Worm (Caenorhabditis elegans) whole organism, L2 larva: ENCODE measurements around the gene E02H4.4.

Experiments used
- ceh-16 ChIP-seq: fragments of 150-350 bp; optimal IDR thresholded peaks from 2 replicates; lab custom pipeline; 2014; ENCODE audit warnings: missing biosample characterization, missing genetic modification characterization
- ceh-82 ChIP-seq: fragments of 150-350 bp; optimal IDR thresholded peaks from 2 replicates; lab custom pipeline; 2014; ENCODE audit warnings: missing biosample characterization, missing genetic modification characterization
- egl-27 ChIP-seq: sonication (generic microtip); optimal IDR thresholded peaks from 3 replicates; lab custom pipeline; 2017; ENCODE audit warnings: missing biosample characterization, missing genetic modification reagents, missing genetic modification characterization
- elt-3 ChIP-seq: sonication (generic microtip); optimal IDR thresholded peaks from 2 replicates; lab custom pipeline; 2017; ENCODE audit warnings: missing biosample characterization, missing genetic modification characterization
- fos-1 ChIP-seq: fragments of 150-350 bp; optimal IDR thresholded peaks from 2 replicates; lab custom pipeline; 2014; ENCODE audit warnings: missing biosample characterization, missing genetic modification characterization
- gmeb-1 ChIP-seq: fragments of 150-350 bp; optimal IDR thresholded peaks from 2 replicates; lab custom pipeline; 2014; ENCODE audit warnings: missing biosample characterization, missing genetic modification characterization
- mdl-1 ChIP-seq, 2 experiments: fragments of 150-350 bp in 1 of 2; sonication (generic microtip) in 1 of 2; optimal IDR thresholded peaks; 2 replicates each; lab custom pipeline; 2017; ENCODE audit warnings: missing biosample characterization in 2 of 2, missing genetic modification characterization in 2 of 2
- nhr-11 ChIP-seq: fragments of 150-350 bp; optimal IDR thresholded peaks from 2 replicates; lab custom pipeline; 2014; ENCODE audit warnings: missing biosample characterization, missing genetic modification characterization
- nhr-237 ChIP-seq: fragments of 150-350 bp; optimal IDR thresholded peaks from 2 replicates; lab custom pipeline; 2014; ENCODE audit warnings: missing biosample characterization, missing genetic modification characterization
- nhr-77 ChIP-seq: fragments of 150-350 bp; optimal IDR thresholded peaks from 2 replicates; lab custom pipeline; 2014; ENCODE audit warnings: missing biosample characterization, missing genetic modification characterization
- skn-1 ChIP-seq: sonication (generic microtip); optimal IDR thresholded peaks from 2 replicates; lab custom pipeline; 2017; ENCODE audit warnings: missing biosample characterization, missing genetic modification characterization

ce11 chrX:14234932-14235331 is 22.8 kb upstream of the E02H4.4 start, which contains the start of gene srg-37:
- TF ChIP-seq skn-1 (tag; lab: Kevin White, UChicago) (no peak), gmeb-1 (tag; lab: Kevin White, UChicago) (no peak), nhr-237 (no peak), ceh-82 (tag; lab: Kevin White, UChicago) (no peak), egl-27 (no peak), fos-1 (tag; lab: Kevin White, UChicago) (no peak), nhr-77 (tag; lab: Kevin White, UChicago) (no peak), mdl-1 (tag; optimal IDR thresholded peaks at IDR 0.05; lab: Kevin White, UChicago) (no peak), ceh-16 (tag; lab: Kevin White, UChicago) (no peak), nhr-11 (no peak), elt-3 (tag; lab: Kevin White, UChicago) (no peak)
